Worm (Caenorhabditis elegans): ENCODE results near the gene W07B8.4.
A peak's percentile ranks its signal among the peaks of the same experiment; 100 is the strongest.

W07B8.4 gene

ce11 chrV:1151324-1151742, 19.6 kb upstream of the W07B8.4 start (continued):
- TF ChIP-seq pha-4 (GFP tag; IDR thresholded peaks at IDR 0.05) (peak; percentile 98), pha-4 (tag; optimal IDR thresholded peaks at IDR 0.05) (no peak), F26F4.8 (GFP tag; conservative IDR thresholded peaks at IDR 0.05) (no peak), sdz-12 (GFP tag; optimal IDR thresholded peaks at IDR 0.05) (no peak), Y105C5A.15 (GFP tag; IDR thresholded peaks at IDR 0.05) (0 out of 2 replicates have a peak, but pooled peaks have one; percentile 8), madf-5 (GFP tag; IDR thresholded peaks at IDR 0.05) (peak; percentile 39 to 77; a peak in 1 of 4 replicates), nhr-237 (tag; optimal IDR thresholded peaks at IDR 0.05) (peak; percentile 81), madf-9 (GFP tag; conservative IDR thresholded peaks at IDR 0.05) (peak; percentile 100), cey-2 (tag; optimal IDR thresholded peaks at IDR 0.05; ENCODE audit: borderline replicate concordance, insufficient read depth) (no peak), D1046.2 (GFP tag; IDR thresholded peaks at IDR 0.05) (peak; percentile 95), hmg-1.1 (GFP tag; IDR thresholded peaks at IDR 0.05) (peak; percentile 99), nhr-25 (tag; optimal IDR thresholded peaks at IDR 0.05; ENCODE audit: borderline replicate concordance, insufficient read depth) (peak; percentile 45), nhr-11 (tag; optimal IDR thresholded peaks at IDR 0.05) (peak; percentile 99), lin-13 (GFP tag; optimal IDR thresholded peaks at IDR 0.05) (peak; percentile 98), zfp-3 (GFP tag; conservative IDR thresholded peaks at IDR 0.05) (peak; percentile 99), dve-1 (tag; optimal IDR thresholded peaks at IDR 0.05; ENCODE audit: insufficient read depth) (peak; percentile 100), lim-7 (GFP tag; IDR thresholded peaks at IDR 0.05) (peak; percentile 57), Y75B8A.6 (GFP tag; IDR thresholded peaks at IDR 0.05) (peak; percentile 84), Y5F2A.4 (GFP tag; optimal IDR thresholded peaks at IDR 0.05) (peak; percentile 80), fos-1 (tag; optimal IDR thresholded peaks at IDR 0.05) (peak; percentile 63), daf-8 (GFP tag; IDR thresholded peaks at IDR 0.05) (peak; percentile 96)

- TF ChIP-seq ces-1 (GFP tag; optimal IDR thresholded peaks at IDR 0.05): peak; percentile 81
- peak; percentile 43; the same call in 1 of the 2 replicates for TF ChIP-seq ctbp-1 (GFP tag; IDR thresholded peaks at IDR 0.05)
- peak; percentile 27 for TF ChIP-seq aha-1 (tag)
- TF ChIP-seq snpc-1.2 (GFP tag; IDR thresholded peaks at IDR 0.05): no peak
- TF ChIP-seq hlh-30 (tag; optimal IDR thresholded peaks at IDR 0.05; ENCODE audit: insufficient read depth): peak; percentile 54
- peak in 1 of 2 experiments; percentile 45 for TF ChIP-seq lsy-2 (tag; optimal IDR thresholded peaks at IDR 0.05)
- peak; percentile 41; the same call in 1 of the 2 replicates for TF ChIP-seq egl-43 (GFP tag; IDR thresholded peaks at IDR 0.05)
- peak; percentile 63 for TF ChIP-seq fkh-10 (GFP tag; optimal IDR thresholded peaks at IDR 0.05)
- TF ChIP-seq arid-1 (GFP tag; conservative IDR thresholded peaks at IDR 0.05): no peak
- 0 out of 2 replicates have a peak, but pooled peaks have one; percentile 16 for TF ChIP-seq hmg-1.1 (GFP tag; IDR thresholded peaks at IDR 0.05)
- no peak for TF ChIP-seq duxl-1 (tag; optimal IDR thresholded peaks at IDR 0.05; ENCODE audit: poor library complexity)
- peak in 1 of 2 experiments; percentile 96 for TF ChIP-seq unc-62 (GFP tag; optimal IDR thresholded peaks at IDR 0.05 in 1 of 2)
- TF ChIP-seq unc-62 (tag; optimal IDR thresholded peaks at IDR 0.05): no peak
- peak; percentile 15 for TF ChIP-seq nhr-237 (tag; optimal IDR thresholded peaks at IDR 0.05)
- no peak for TF ChIP-seq zip-11 (GFP tag; IDR thresholded peaks at IDR 0.05)
- peak; percentile 35; the same call in 1 of the 2 replicates for TF ChIP-seq nhr-42 (GFP tag; IDR thresholded peaks at IDR 0.05)
- TF ChIP-seq fos-1 (tag; optimal IDR thresholded peaks at IDR 0.05): no peak
- TF ChIP-seq hlh-11 (tag; optimal IDR thresholded peaks at IDR 0.05): peak; percentile 10
Measured at ce11 chrV:1149734-1150669, 18.3 kb upstream of the W07B8.4 start.

All from whole organism, L4 larva.